Worm (Caenorhabditis elegans): ENCODE results near the gene oac-50.
A peak's percentile ranks its signal among the peaks of the same experiment; 100 is the strongest.

oac-50 gene

DNA sequence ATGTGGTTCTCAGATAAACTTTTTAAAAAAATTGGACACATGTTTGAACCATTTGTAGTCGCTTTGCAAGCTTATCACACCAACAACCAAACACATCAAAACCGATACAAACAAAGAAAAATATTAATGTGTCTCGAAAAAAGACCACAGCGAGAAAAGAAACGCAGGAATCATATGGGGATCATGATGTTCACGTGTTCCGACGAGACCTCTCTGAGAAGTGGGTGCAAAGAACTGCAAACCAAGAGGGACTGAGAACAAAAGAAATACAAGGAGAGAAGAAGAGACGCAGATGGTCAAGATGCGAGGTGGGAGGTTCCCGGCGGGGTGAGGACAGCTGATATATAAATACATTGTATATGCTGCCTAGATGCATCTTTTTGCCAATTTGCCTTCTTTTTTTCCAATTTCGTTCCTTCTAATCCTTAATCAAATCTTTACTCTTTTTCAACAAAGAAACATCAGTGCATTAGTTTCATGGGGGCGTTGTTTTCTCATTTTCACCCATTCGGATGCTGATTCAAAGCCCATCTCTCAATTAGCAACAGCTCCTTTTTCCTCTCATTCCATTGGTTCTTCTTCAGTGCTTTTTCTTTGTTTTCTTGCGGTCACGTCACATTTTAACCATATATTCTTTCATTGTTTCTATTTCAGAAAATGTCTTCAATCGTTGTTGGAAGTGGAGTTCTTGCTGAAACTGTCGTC is 22.4 kb upstream of the oac-50 start, which contains the start of gene F21C10.10 (continued):
- peak; percentile 46 for TF ChIP-seq hlh-8 (tag; optimal IDR thresholded peaks at IDR 0.05)
- peak; percentile 84 for TF ChIP-seq unc-55 (GFP tag; optimal IDR thresholded peaks at IDR 0.05)
- TF ChIP-seq ahr-1 (tag; optimal IDR thresholded peaks at IDR 0.05): no peak
- no peak for TF ChIP-seq nhr-232 (tag; optimal IDR thresholded peaks at IDR 0.05)
- TF ChIP-seq ceh-18 (tag; optimal IDR thresholded peaks at IDR 0.05): peak; percentile 73

DNA sequence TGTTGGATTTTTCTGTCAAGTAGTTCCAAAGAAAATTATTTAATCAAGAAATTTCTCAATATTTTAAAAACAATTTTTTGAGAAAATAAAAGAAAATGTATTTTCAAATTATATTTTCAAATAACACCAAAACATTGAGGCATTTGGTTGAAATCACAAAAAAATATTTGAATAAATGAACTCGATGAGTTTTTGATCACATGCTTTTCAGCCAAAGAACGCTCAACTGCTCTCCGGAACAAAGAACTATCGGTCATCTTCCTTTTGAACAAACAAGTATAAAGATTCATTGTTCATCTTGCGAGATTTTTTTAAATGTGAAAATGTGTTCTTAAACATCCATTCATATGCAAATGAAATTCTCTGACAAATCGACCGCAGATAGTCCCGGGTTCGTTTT is 21.6 kb upstream of the oac-50 start:
- no peak for TF ChIP-seq syd-9 (tag; optimal IDR thresholded peaks at IDR 0.05)
- TF ChIP-seq ceh-9 (tag; optimal IDR thresholded peaks at IDR 0.05): no peak
- TF ChIP-seq ceh-2 (tag; optimal IDR thresholded peaks at IDR 0.05): no peak
- no peak for TF ChIP-seq che-1 (tag; optimal IDR thresholded peaks at IDR 0.05)

- TF ChIP-seq dmd-4 (tag; optimal IDR thresholded peaks at IDR 0.05; ENCODE audit: borderline replicate concordance) (no peak), fax-1 (tag; optimal IDR thresholded peaks at IDR 0.05) (no peak), tbx-7 (tag; optimal IDR thresholded peaks at IDR 0.05) (no peak), fkh-6 (tag; optimal IDR thresholded peaks at IDR 0.05) (no peak), hlh-30 (tag; optimal IDR thresholded peaks at IDR 0.05; ENCODE audit: insufficient read depth) (no peak), pqm-1 (tag; optimal IDR thresholded peaks at IDR 0.05) (no peak), elt-4 (tag; optimal IDR thresholded peaks at IDR 0.05) (no peak), Y22D7AL.16 (tag; optimal IDR thresholded peaks at IDR 0.05) (no peak), ceh-34 (tag; optimal IDR thresholded peaks at IDR 0.05) (no peak)
Observed at ce11 chrV:9094060-9094628, 20.8 kb upstream of the oac-50 start.

DNA sequence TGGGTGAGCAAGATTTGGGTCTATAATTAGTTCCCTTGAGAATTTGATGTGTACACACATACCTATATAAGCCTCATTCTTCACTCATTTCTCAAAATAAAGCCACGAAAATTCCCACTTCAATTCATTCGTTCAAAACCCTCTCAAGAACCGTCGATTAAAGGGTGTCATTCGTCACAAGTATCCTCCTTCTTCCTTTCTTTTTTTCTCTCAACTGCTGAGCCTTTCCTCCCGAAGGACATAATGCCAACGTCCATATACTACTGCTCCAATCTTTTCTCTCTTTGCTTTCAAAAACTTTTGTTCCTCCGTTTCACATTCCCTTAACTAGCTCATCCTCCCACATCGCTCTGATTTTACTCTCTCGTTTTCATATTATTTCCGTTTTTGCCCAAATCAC is 18.9 kb upstream of the oac-50 start, which contains the start of gene T27E4.1:
T27E4.1 (plus strand) TSS at position 137 of the 400 bp plus-strand sequence.
- TF ChIP-seq fax-1 (tag; optimal IDR thresholded peaks at IDR 0.05) (no peak), rnt-1 (tag; optimal IDR thresholded peaks at IDR 0.05) (no peak), syd-9 (tag; optimal IDR thresholded peaks at IDR 0.05) (no peak), nhr-11 (tag; optimal IDR thresholded peaks at IDR 0.05) (no peak), ref-2 (tag; optimal IDR thresholded peaks at IDR 0.05) (no peak), eyg-1 (tag; optimal IDR thresholded peaks at IDR 0.05) (no peak), dmd-4 (tag; optimal IDR thresholded peaks at IDR 0.05; ENCODE audit: borderline replicate concordance) (no peak), ets-4 (tag; optimal IDR thresholded peaks at IDR 0.05) (no peak), ceh-19 (GFP tag; optimal IDR thresholded peaks at IDR 0.05) (no peak), pha-4 (tag; optimal IDR thresholded peaks at IDR 0.05) (no peak), unc-3 (GFP tag; conservative IDR thresholded peaks at IDR 0.05) (no peak), unc-3 (tag; optimal IDR thresholded peaks at IDR 0.05) (no peak), F13H6.1 (tag; optimal IDR thresholded peaks at IDR 0.05) (no peak), hlh-15 (tag; optimal IDR thresholded peaks at IDR 0.05) (no peak), ceh-2 (tag; optimal IDR thresholded peaks at IDR 0.05) (no peak), pha-2 (tag; optimal IDR thresholded peaks at IDR 0.05) (no peak), ceh-18 (tag; optimal IDR thresholded peaks at IDR 0.05) (no peak), hlh-8 (tag; optimal IDR thresholded peaks at IDR 0.05) (no peak), ceh-34 (tag; optimal IDR thresholded peaks at IDR 0.05) (no peak), fkh-6 (tag; optimal IDR thresholded peaks at IDR 0.05) (no peak), madf-2 (tag; optimal IDR thresholded peaks at IDR 0.05) (no peak)

- peak; percentile 35 for TF ChIP-seq ceh-30 (tag; optimal IDR thresholded peaks at IDR 0.05)
Observed at ce11 chrV:9090824-9091798, 17.8 kb upstream of the oac-50 start.
